Worm (Caenorhabditis elegans) whole organism, L4/young adult: Measurements from ENCODE around the gene dph-5.

ENCODE experiments used
- W03F9.2 ChIP-seq: fragments of 150-350 bp; optimal IDR thresholded peaks from 2 replicates; lab custom pipeline; 2014; ENCODE audit warnings: missing biosample characterization, missing genetic modification characterization
- dao-5 ChIP-seq: sonication (generic microtip); optimal IDR thresholded peaks from 2 replicates; lab custom pipeline; 2016; ENCODE audit warnings: missing genotype, missing genetic modification characterization, moderate library complexity, missing compliant biosample characterization
- him-1 ChIP-seq: sonication (generic microtip); optimal IDR thresholded peaks from 2 replicates; lab custom pipeline; 2016; ENCODE audit warnings: missing genotype, missing genetic modification reagents, missing genetic modification characterization, missing compliant biosample characterization

Gene dph-5

DNA sequence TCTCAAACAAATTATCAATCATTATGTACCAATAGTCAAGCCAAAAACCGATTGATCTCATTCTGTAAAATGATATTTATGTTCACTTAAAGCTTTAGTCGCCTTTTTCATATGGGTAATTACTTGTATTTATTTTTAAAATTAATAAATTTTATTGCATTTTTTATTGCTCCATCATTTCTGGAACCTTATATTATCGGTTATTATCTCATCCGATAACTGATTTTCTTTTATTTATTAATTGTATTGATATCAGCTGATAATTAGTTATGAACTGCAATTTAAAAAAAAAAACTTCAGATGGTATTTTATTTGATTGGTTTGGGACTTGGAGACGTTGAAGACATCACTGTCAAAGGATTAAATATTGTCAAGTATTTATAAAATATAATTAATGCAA lies at the start of gene dph-5:
TSS of gene dph-5 (plus strand) at position 301 of the 400 bp plus-strand sequence.
- no peak for TF ChIP-seq dao-5 (tag; lab: Kevin White, UChicago)
- TF ChIP-seq W03F9.2 (tag; lab: Kevin White, UChicago): no peak
- TF ChIP-seq him-1 (tag; lab: Kevin White, UChicago): no peak

DNA sequence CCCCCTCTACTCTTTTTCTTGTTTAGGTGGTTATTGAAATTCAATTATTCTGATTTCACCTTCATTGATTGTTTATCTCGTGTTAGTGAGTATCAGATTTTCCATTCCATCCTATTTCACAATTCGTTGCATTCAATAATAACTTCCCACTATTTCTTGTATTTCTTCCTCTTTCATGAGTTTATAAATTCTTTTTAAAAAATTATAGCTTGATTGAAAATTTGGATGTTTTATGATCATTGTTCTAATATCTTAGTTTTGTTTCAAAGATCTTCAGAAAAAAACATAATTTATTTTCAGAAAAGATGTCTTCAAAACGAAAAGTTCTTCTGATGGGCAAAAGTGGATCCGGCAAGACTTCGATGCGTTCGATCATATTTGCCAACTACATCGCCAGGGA lies 48.9 kb upstream of the dph-5 start, which contains the start of gene raga-1:
TSS of gene raga-1 (plus strand) at position 301 of the 400 bp plus-strand sequence.
- TF ChIP-seq him-1 (tag; lab: Kevin White, UChicago) (no peak), W03F9.2 (tag; lab: Kevin White, UChicago) (no peak), dao-5 (tag; lab: Kevin White, UChicago) (no peak)

DNA sequence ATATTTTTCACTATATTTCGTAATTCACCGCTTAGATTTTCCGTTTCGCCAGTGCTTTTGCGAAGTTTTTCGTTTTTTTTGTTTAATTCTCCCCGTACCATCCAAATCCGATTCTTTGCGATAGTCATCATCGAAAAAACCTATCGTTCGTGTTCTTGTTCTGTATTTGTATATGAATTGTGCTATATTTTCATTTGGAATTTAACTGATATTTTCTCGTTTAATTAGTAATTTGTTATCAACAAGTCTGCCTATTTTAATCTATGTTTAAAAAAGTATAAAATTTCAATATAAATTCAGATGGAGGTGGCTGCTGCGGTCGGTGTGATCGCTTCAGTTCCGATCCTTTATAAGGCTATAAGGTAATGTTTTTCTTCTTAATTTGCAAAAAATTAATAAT lies 47.4 kb upstream of the dph-5 start, which contains the start of gene samp-1:
TSS of gene samp-1 (plus strand) at position 301 of the 400 bp plus-strand sequence.
- no peak for TF ChIP-seq dao-5 (tag; lab: Kevin White, UChicago)
- TF ChIP-seq him-1 (tag; lab: Kevin White, UChicago): no peak
- TF ChIP-seq W03F9.2 (tag; lab: Kevin White, UChicago): no peak

DNA sequence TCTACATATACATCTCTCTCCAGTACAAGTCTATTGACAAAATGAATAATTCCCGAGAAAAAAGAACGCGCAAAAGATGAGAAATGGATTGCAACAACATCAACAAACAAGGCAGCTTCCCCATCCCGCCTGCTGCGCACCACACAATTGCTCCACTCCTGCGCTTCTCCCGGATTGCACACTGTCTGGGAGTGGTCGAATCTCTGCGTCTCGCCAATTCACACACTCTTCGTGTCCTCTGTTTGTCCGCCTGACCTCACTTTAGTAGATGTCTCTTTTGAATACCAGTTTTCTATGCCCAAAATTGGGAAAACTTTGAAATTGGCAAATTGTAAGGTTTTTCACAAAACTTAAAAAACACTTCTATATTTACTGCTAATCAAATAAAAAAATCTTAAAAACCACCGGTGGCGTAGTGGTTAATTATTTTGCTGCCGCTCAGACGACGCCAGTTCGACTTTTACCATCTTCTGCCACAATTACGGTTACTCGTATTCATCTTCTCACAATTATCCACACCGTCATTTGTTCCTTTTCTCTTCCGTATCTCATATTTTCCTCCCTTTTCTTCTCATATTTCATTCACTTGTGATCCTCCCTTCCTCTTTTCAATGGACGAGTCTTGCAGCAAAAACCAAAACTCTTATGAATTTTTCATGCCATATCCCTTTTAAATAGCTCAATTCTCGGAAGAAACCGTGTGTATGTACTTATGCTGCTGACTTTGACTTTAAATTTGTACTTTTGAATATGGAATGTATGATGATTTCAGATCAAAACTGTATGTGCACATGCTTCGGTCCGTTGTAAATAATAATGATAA lies 44.2 kb upstream of the dph-5 start, which contains the start of gene rsf-1:
TSS of gene rsf-1 (plus strand) at position 773 of the 823 bp plus-strand sequence.
- TF ChIP-seq him-1 (tag; lab: Kevin White, UChicago): no peak
- no peak for TF ChIP-seq W03F9.2 (tag; lab: Kevin White, UChicago)
- no peak for TF ChIP-seq dao-5 (tag; lab: Kevin White, UChicago)

DNA sequence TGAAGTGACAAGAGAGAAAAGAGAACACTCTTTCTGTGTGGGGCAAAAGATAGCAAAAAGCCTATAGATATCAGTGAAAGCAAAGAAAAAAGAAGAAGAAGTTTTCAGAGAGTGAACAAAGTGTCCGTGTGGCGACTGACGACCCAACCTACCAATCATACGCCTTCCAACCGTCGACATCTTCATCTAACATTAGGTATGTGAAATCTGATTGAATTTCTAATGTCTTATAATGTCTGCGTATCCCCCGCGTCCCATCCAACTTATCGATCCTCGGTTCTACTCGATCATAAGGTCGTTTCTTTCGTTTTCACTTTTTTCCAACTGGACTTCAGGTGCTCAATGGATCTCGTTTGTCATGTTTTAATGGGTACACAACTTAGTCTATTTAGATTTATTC lies 42.7 kb upstream of the dph-5 start:
- no peak for TF ChIP-seq him-1 (tag; lab: Kevin White, UChicago)
- TF ChIP-seq dao-5 (tag; lab: Kevin White, UChicago): no peak
- TF ChIP-seq W03F9.2 (tag; lab: Kevin White, UChicago): no peak

DNA sequence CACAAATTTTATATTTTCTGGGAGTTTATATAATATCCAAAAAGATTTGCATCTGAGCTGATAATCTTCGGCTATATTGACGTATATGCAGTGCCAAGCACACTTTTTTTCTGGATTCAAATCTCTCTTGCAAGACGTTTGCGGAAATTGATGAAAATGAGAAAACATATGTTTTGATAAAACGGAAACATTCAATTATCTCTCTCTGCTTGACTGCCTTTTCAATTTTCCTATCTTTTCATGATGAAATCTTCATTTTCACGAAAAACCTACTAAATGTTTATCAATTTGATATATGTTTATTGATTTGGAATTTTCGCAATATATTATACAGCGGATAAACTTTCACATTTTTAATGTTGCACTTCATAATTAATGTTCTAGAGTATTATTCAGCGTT lies 42.0 kb upstream of the dph-5 start:
- TF ChIP-seq W03F9.2 (tag; lab: Kevin White, UChicago): no peak

DNA sequence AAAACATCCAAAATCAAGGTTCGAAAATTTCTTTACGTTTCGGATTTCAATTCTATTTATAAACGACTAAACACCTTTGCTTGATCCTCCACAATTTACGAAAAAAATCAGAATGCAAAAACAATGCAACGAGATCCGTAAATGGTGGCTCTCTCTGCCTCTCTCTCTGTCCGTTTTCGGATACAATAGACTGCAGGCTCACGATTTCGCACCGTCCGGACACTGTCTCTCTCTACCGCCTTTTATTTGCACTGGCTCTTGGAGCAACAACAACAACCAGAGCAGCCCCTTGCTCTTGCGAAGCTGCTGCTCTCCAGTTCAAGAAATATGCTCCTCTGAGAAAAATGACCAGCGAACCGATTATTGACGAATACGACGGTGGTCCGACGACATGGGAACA lies 37.8 kb upstream of the dph-5 start, which contains the start of gene T24F1.7:
TSS of gene T24F1.7 (plus strand) at position 301 of the 400 bp plus-strand sequence.
- TF ChIP-seq dao-5 (tag; lab: Kevin White, UChicago): no peak
- TF ChIP-seq him-1 (tag; lab: Kevin White, UChicago): no peak
- TF ChIP-seq W03F9.2 (tag; lab: Kevin White, UChicago): no peak

DNA sequence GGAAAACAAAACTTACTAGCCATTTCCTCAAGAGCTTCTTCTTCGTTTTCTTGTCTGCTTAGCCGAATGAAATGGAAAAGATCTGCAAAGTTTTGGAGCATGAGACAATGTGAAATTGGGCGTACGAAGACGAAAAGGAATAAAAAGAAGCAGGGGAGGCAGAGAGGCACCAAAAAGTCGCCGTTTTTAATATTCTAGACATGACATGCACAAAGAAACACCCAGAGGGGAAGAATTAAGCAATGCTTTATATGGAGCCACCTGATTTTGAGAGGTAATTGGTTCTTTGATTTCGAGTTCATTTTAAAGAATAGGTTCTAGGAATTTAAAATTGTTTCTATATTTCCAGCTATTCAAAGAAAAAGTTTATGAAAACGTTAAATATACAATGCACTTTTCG lies 35.8 kb upstream of the dph-5 start, which contains the start of gene T24F1.4:
TSS of gene T24F1.4 (minus strand) at position 101 of the 400 bp plus-strand sequence.
- TF ChIP-seq W03F9.2 (tag; lab: Kevin White, UChicago): no peak
- TF ChIP-seq him-1 (tag; lab: Kevin White, UChicago): no peak
- TF ChIP-seq dao-5 (tag; lab: Kevin White, UChicago): no peak

DNA sequence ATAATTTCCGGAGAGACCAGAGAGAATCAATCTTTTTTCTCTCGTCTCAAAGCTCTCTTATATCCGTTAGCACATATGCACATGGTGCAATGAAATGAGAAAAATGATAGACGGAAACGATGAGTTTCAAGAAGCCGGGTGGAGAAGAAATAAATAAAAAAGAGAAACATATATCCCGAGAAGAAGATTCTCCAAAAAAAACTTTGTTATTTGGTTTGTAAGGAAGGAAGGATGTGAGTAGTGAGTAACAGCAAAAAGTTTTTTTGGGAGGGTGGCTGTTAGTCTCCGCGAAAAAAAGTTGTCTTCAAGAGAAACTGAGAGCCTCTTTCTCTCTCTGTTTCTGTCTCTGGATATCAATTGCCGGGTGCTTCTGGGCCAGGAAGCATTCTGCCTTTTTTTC lies 33.3 kb upstream of the dph-5 start:
- no peak for TF ChIP-seq him-1 (tag; lab: Kevin White, UChicago)
- no peak for TF ChIP-seq W03F9.2 (tag; lab: Kevin White, UChicago)
- TF ChIP-seq dao-5 (tag; lab: Kevin White, UChicago): no peak

DNA sequence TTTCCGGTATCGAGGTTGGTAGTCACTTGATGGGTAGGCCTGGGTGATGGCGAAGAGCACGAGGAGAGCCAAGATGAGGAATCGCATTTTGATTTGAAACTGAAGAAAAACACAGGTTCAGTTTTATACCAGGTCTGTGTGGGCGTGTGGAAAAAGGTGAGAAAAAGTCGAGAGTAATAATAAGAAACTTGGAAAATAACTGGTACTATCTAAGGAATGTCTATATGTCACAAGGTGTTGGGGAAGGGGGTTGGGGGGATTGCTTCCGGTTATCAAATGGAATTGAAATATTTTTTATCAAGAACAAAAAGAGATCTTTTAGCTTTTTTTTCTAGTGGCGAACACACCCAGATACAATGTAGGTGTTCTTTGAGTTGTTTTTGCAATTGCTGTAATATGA lies 30.4 kb upstream of the dph-5 start, which contains the start of gene nlp-51:
TSS of gene nlp-51 (minus strand) at position 101 of the 400 bp plus-strand sequence.
- no peak for TF ChIP-seq W03F9.2 (tag; lab: Kevin White, UChicago)
- TF ChIP-seq dao-5 (tag; lab: Kevin White, UChicago): no peak
- TF ChIP-seq him-1 (tag; lab: Kevin White, UChicago): no peak

DNA sequence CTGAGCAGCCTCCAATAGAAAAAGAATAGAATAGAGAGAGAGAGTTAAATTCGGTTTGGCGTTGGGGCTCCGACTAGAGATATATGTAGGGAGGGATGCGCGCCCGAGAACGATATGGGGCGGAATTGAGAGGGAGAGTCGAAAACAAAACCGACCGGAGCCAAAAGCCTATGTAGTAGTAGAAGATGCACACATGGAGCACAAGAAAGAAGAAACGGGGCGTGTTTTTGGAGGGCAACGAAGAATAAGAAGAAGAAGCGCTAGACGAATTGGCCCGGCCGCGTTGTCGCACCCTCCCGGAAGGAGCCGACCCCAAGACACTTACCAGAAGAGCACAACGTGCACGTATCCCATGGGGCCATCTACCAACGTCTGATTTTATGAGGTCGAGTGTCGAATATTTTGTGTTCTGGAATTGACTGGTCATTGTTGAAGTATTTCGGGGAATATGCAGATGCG lies 20.9 kb upstream of the dph-5 start, which contains the start of gene tag-180:
TSS of gene tag-180 (minus strand) at position 409 of the 459 bp plus-strand sequence.
- no peak for TF ChIP-seq W03F9.2 (tag; lab: Kevin White, UChicago)
- no peak for TF ChIP-seq him-1 (tag; lab: Kevin White, UChicago)
- TF ChIP-seq dao-5 (tag; lab: Kevin White, UChicago): no peak

DNA sequence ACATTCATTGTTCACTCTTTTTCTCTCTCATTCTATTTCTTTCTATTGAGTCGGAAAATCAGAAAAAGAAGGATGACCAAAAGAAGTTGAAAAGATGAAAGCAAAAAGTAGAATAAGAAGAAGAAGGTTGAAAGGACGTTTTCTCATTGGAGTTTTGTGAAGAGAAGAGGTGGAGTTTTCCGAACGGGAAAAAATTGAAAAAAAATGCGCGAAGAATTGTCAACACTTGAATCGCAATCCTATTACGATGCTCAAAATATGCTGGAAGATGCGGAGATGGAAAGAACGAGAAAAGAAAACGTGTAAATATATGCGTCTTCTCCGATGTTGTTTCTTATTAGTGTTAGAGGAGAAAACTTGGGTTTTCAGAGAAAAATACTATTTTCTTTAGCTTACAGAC lies 16.6 kb upstream of the dph-5 start:
- TF ChIP-seq dao-5 (tag; lab: Kevin White, UChicago) (no peak), him-1 (tag; lab: Kevin White, UChicago) (no peak), W03F9.2 (tag; lab: Kevin White, UChicago) (no peak)

DNA sequence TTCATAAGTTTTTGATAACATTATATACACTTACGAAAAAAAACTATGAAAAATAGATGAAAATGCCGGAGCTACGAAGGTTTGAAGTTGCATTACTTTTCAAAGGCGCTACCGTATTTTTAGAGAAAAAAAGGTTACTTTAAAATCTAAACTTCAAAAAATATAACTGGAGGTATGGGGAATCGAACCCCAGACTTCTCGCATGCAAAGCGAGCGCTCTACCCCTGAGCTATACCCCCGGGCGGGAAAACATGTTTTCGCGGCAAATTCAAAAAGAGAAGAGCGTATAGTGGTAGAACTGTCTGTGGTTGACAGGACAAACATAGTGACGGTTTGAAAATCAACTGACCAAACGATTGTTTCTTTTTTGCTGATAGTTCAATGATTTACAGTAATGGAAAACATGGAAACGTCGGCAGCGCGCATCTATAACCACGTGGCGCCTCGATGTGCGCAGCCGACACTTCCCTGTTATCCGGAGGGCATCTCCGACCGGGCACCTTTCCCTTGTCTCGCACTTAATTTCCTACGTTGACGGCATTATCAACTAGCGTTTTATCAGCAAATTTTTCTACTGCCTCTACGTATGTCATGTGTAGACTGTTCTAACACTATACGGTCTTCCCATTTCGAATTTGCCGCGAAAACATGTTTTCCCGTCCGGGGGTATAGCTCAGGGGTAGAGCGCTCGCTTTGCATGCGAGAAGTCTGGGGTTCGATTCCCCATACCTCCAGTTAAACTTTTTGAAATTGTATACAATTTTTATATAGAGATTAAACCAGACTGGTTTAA lies 15.9 kb upstream of the dph-5 start:
- TF ChIP-seq dao-5 (tag; lab: Kevin White, UChicago) (no peak), W03F9.2 (tag; lab: Kevin White, UChicago) (no peak), him-1 (tag; lab: Kevin White, UChicago) (no peak)
